Fruit fly (Drosophila melanogaster): ENCODE results near the gene CG4393.

CG4393 gene

dm6 chr3R:23405209-23405608, 20.6 kb upstream of the CG4393 start, which contains the start of gene Ir94e:
TSS of gene Ir94e (plus strand) at chr3R:23405509.
- no peak for TF ChIP-seq N (GFP tag; optimal IDR thresholded peaks at IDR 0.05)
- no peak for TF ChIP-seq Myc (optimal IDR thresholded peaks at IDR 0.05)
- no peak for TF ChIP-seq dmrt93B (GFP tag; optimal IDR thresholded peaks at IDR 0.05)
- TF ChIP-seq jim (GFP tag; optimal IDR thresholded peaks at IDR 0.05), result no peak
- no peak for TF ChIP-seq sv (GFP tag; optimal IDR thresholded peaks at IDR 0.05)
- TF ChIP-seq Mio (GFP tag; optimal IDR thresholded peaks at IDR 0.05), result no peak
- TF ChIP-seq h (GFP tag; optimal IDR thresholded peaks at IDR 0.05), result no peak
- TF ChIP-seq Abd-B (GFP tag; optimal IDR thresholded peaks at IDR 0.05), result no peak

- no peak for TF ChIP-seq usp (GFP tag; optimal IDR thresholded peaks at IDR 0.05)
- no peak for TF ChIP-seq OdsH (GFP tag; optimal IDR thresholded peaks at IDR 0.05)
- no peak for TF ChIP-seq CrebA (GFP tag; optimal IDR thresholded peaks at IDR 0.05; ENCODE audit: borderline replicate concordance)
- no peak for TF ChIP-seq tai (GFP tag; optimal IDR thresholded peaks at IDR 0.05)
- TF ChIP-seq Abd-B (GFP tag; optimal IDR thresholded peaks at IDR 0.05), result no peak
- no peak for TF ChIP-seq woc (GFP tag; optimal IDR thresholded peaks at IDR 0.05)
- TF ChIP-seq dsf (GFP tag; optimal IDR thresholded peaks at IDR 0.05; ENCODE audit: borderline replicate concordance), result no peak
- TF ChIP-seq CG32264 (GFP tag; optimal IDR thresholded peaks at IDR 0.05), result no peak
- TF ChIP-seq dl (GFP tag; optimal IDR thresholded peaks at IDR 0.05; ENCODE audit: insufficient read depth in 1 of 2, partially characterized antibody in 2 of 2), result no peak
- TF ChIP-seq fru (GFP tag; optimal IDR thresholded peaks at IDR 0.05), result no peak
Observed at dm6 chr3R:23403628-23404027, 19.1 kb upstream of the CG4393 start, which contains the start of gene CG17380. TSS of gene CG17380 (minus strand) at chr3R:23403728.

DNA sequence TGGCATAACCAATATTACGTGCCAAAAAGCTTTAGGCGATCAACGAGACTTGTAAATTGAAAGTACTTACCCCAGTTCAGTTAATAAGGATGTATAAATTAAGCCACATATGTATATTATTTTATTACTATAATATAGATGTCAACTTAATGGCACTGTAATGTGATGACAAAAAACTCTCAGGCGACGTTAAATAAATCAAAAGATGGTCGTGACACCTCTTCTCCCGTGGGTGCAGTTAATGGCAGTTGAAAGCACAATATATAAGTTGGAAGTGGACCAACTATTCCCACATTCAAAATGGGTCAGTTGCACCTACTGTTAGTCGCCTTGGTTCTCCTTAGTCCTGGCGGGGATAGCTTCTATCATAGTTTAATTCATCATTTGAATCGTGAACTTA, 17.9 kb upstream of the CG4393 start, which contains the start of gene Ir94d:
Gene Ir94d (plus strand): TSS at position 301 of the 400 bp plus-strand sequence.
- no peak for TF ChIP-seq brk (GFP tag; optimal IDR thresholded peaks at IDR 0.05)
- no peak for TF ChIP-seq h (GFP tag; optimal IDR thresholded peaks at IDR 0.05)
- no peak for TF ChIP-seq Mio (GFP tag; optimal IDR thresholded peaks at IDR 0.05)
- no peak for TF ChIP-seq sv (GFP tag; optimal IDR thresholded peaks at IDR 0.05)
- TF ChIP-seq Abd-B (GFP tag; optimal IDR thresholded peaks at IDR 0.05), result no peak
- TF ChIP-seq Hr78 (GFP tag; optimal IDR thresholded peaks at IDR 0.05), result no peak
- TF ChIP-seq Jra (GFP tag; optimal IDR thresholded peaks at IDR 0.05), result no peak
- TF ChIP-seq Vsx2 (GFP tag; optimal IDR thresholded peaks at IDR 0.05; ENCODE audit: partially characterized antibody), result no peak
- TF ChIP-seq dmrt93B (GFP tag; optimal IDR thresholded peaks at IDR 0.05), result no peak

DNA sequence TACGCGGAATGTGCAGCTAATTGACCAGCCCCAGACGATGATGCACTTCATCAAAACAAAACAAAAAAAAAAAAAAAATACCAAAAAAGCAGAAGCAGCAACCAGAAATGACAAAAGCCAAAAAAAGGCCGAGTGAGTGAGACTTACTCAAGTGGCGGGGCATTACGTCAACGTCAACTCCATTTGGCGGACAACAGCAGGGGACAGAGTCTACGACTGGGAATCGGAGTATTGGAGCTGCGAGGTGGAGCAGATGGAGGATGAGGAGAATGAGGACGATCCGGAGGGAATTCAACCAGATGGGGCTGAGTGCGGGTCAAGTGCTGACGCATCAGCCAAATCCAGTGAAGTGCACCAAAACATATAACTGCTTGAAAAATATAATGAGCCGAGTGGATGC, 16.9 kb upstream of the CG4393 start:
- TF ChIP-seq CG9705 (GFP tag; optimal IDR thresholded peaks at IDR 0.05) (no peak), rgr (GFP tag; optimal IDR thresholded peaks at IDR 0.05) (no peak), N (GFP tag; optimal IDR thresholded peaks at IDR 0.05) (no peak), Dif (GFP tag; optimal IDR thresholded peaks at IDR 0.05; ENCODE audit: partially characterized antibody) (no peak), Hnf4 (GFP tag; optimal IDR thresholded peaks at IDR 0.05) (no peak), CG32264 (GFP tag; optimal IDR thresholded peaks at IDR 0.05) (no peak), foxo (GFP tag; optimal IDR thresholded peaks at IDR 0.05) (no peak), tai (GFP tag; optimal IDR thresholded peaks at IDR 0.05) (no peak), brk (GFP tag; optimal IDR thresholded peaks at IDR 0.05) (no peak), Vsx2 (GFP tag; optimal IDR thresholded peaks at IDR 0.05; ENCODE audit: partially characterized antibody) (no peak)

DNA sequence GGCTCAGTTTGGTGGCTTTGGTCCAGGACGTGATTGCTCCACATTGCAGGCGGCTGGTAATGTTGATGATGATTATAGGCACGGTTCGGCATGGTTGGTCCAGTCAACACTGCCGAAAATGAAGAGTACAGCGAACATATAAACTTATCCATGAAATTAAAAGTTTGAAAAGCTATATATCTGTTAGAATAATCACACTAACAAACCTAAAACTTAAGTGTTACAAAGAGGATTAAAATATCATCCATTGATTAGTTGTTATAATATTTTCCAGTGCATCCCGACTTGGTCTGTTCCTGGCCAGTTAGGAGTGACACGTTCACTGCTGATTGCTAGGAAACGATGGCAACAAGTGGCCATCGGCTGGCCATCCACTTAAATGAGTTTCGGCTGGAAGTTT, 15.1 kb upstream of the CG4393 start:
- no peak for TF ChIP-seq pan (optimal IDR thresholded peaks at IDR 0.05)

- TF ChIP-seq Sp1 (GFP tag; optimal IDR thresholded peaks at IDR 0.05) (no peak), CG32264 (GFP tag; optimal IDR thresholded peaks at IDR 0.05) (no peak), h (GFP tag; optimal IDR thresholded peaks at IDR 0.05) (no peak), woc (GFP tag; optimal IDR thresholded peaks at IDR 0.05) (no peak), Hr83 (GFP tag; optimal IDR thresholded peaks at IDR 0.05; ENCODE audit: poor library complexity, severe bottlenecking) (no peak), jim (GFP tag; optimal IDR thresholded peaks at IDR 0.05) (no peak), usp (GFP tag; optimal IDR thresholded peaks at IDR 0.05) (no peak)
Observed at dm6 chr3R:23398979-23399378, 14.4 kb upstream of the CG4393 start.

Data from whole organism, wandering third instar larva.